Fruit fly (Drosophila melanogaster) whole organism, embryonic: ENCODE results near the gene CG10348.

Source experiments
- Antp ChIP-seq: fragments of 200-800 bp; sonication (Bioruptor generic); optimal IDR thresholded peaks from 3 replicates; lab custom pipeline; 2016; ENCODE audit warnings: missing biosample characterization, missing genetic modification characterization
- CG16779 ChIP-seq: fragments of 200-800 bp; sonication (Bioruptor generic); IDR thresholded peaks from 2 replicates; pipeline ENCODE4 v1.3.6; 2022; ENCODE audit warnings: missing biosample characterization, missing genetic modification characterization
- CG32532 ChIP-seq: fragments of 200-800 bp; sonication (Bioruptor generic); IDR thresholded peaks from 2 replicates; pipeline ENCODE4 v1.3.6; 2022; ENCODE audit warnings: missing biosample characterization, missing genetic modification characterization
- D ChIP-seq, 2 experiments: fragments of 200-800 bp in 1 of 2; fragments of >200 bp in 1 of 2; sonication (Bioruptor generic) in 1 of 2; optimal IDR thresholded peaks; 2 replicates in 1 of 2; 3 replicates in 1 of 2; lab custom pipeline; 2017; ENCODE audit warnings: mild to moderate bottlenecking in 1 of 2, missing biosample characterization in 1 of 2, missing genetic modification characterization in 1 of 2, missing genetic modification reagents in 1 of 2
- Rfx ChIP-seq: fragments of 200-800 bp; sonication (Bioruptor generic); IDR thresholded peaks from 2 replicates; pipeline ENCODE4 v1.3.6; 2022; ENCODE audit warnings: missing biosample characterization, missing genetic modification characterization
- abd-A ChIP-seq: fragments of 200-800 bp; sonication (Bioruptor generic); optimal IDR thresholded peaks from 3 replicates; lab custom pipeline; 2019; ENCODE audit warnings: missing biosample characterization, mild to moderate bottlenecking, missing genetic modification characterization, moderate library complexity
- dm ChIP-seq: fragments of 200-800 bp; sonication (Bioruptor generic); optimal IDR thresholded peaks from 3 replicates; lab custom pipeline; 2016; ENCODE audit warnings: missing biosample characterization, missing genetic modification characterization
- toy ChIP-seq: fragments of 200-800 bp; sonication (Bioruptor generic); IDR thresholded peaks from 2 replicates; pipeline ENCODE4 v1.3.6; 2022; ENCODE audit warnings: missing biosample characterization, missing genetic modification characterization

DNA sequence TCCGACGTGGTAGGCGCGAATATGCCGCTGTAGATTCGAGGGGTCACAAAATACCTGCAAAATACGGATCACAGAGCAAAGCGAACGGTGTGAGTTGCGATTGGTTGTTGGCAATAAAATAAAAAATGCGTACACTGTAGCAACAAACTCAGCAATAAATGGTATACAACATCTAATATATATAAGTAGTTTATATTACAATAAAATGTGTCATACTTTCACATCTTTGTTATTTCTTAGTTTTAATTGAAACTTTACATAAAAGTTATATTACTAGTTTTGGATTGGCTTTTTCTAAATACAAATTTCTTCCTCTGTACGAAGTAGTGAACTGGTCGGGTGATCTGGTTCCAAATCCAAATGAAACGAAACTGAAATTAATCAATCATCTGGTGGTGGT lies 33.4 kb upstream of the CG10348 start:
- TF ChIP-seq Antp (GFP tag; lab: Kevin White, UChicago) (no peak), toy (no peak), CG32532 (GFP tag; lab: Robert Waterston, UW) (no peak), Rfx (no peak), abd-A (tag; lab: Kevin White, UChicago) (no peak), CG16779 (GFP tag; lab: Robert Waterston, UW) (no peak), D (optimal IDR thresholded peaks at IDR 0.05; lab: Kevin White, UChicago) (no peak), D (GFP tag; optimal IDR thresholded peaks at IDR 0.05; lab: Kevin White, UChicago) (no peak), dm (GFP tag; lab: Kevin White, UChicago) (no peak)
